Fruit fly (Drosophila melanogaster) whole organism, embryonic: ENCODE measurements around the gene CG16798.

ENCODE experiments used
- Ada2b ChIP-seq: fragments of 200-800 bp; sonication (Bioruptor generic); IDR thresholded peaks from 2 replicates; pipeline ENCODE4 v1.3.6; 2022; ENCODE audit warnings: missing biosample characterization, missing genetic modification characterization
- B-H1 ChIP-seq: fragments of 200-800 bp; sonication (Bioruptor generic); IDR thresholded peaks from 3 replicates; pipeline ENCODE4 v1.3.6; 2022; ENCODE audit warnings: missing biosample characterization, missing genetic modification characterization
- CG10959 ChIP-seq: fragments of 200-800 bp; sonication (Bioruptor generic); IDR thresholded peaks from 2 replicates; pipeline ENCODE4 v1.3.6; 2022; ENCODE audit warnings: missing biosample characterization, missing genetic modification characterization
- CG11723 ChIP-seq: fragments of 200-800 bp; sonication (Bioruptor generic); optimal IDR thresholded peaks from 2 replicates; lab custom pipeline; 2017; ENCODE audit warnings: missing biosample characterization, mild to moderate bottlenecking, missing genetic modification characterization
- CG13287 ChIP-seq: fragments of 200-800 bp; sonication (Bioruptor generic); IDR thresholded peaks from 2 replicates; pipeline ENCODE4 v1.3.6; 2022; ENCODE audit warnings: missing biosample characterization, missing genetic modification characterization; ENCODE audit not compliant: partially characterized antibody
- CG1529 ChIP-seq: fragments of 200-800 bp; sonication (Bioruptor generic); optimal IDR thresholded peaks from 3 replicates; lab custom pipeline; 2018; ENCODE audit warnings: missing biosample characterization, missing genetic modification characterization
- CG17385 ChIP-seq: fragments of 200-800 bp; sonication (Bioruptor generic); optimal IDR thresholded peaks from 3 replicates; lab custom pipeline; 2018; ENCODE audit warnings: missing biosample characterization, mild to moderate bottlenecking, missing genetic modification characterization
- CG17612 ChIP-seq: fragments of 200-800 bp; sonication (Bioruptor generic); IDR thresholded peaks from 2 replicates; pipeline ENCODE4 v1.3.6; 2022; ENCODE audit warnings: missing biosample characterization, missing genetic modification characterization
- CG18011 ChIP-seq: fragments of 200-800 bp; sonication (Bioruptor generic); optimal IDR thresholded peaks from 2 replicates; lab custom pipeline; 2017; ENCODE audit warnings: missing biosample characterization, missing genetic modification characterization, mild to moderate bottlenecking, moderate library complexity, missing genotype
- CG2199 ChIP-seq: fragments of 200-800 bp; sonication (Bioruptor generic); IDR thresholded peaks from 3 replicates; pipeline ENCODE4 v1.3.6; 2022; ENCODE audit warnings: missing biosample characterization, missing genetic modification characterization
- CG31388 ChIP-seq: fragments of 200-800 bp; sonication (Bioruptor generic); optimal IDR thresholded peaks from 2 replicates; lab custom pipeline; 2016; ENCODE audit warnings: missing biosample characterization, missing genetic modification characterization
- CG32532 ChIP-seq: fragments of 200-800 bp; sonication (Bioruptor generic); IDR thresholded peaks from 2 replicates; pipeline ENCODE4 v1.3.6; 2022; ENCODE audit warnings: missing biosample characterization, missing genetic modification characterization
- CG33557 ChIP-seq: fragments of 200-800 bp; sonication (Bioruptor generic); optimal IDR thresholded peaks from 2 replicates; lab custom pipeline; 2019; ENCODE audit warnings: missing biosample characterization, mild to moderate bottlenecking, missing genetic modification characterization, moderate library complexity
- CG3407 ChIP-seq: fragments of 200-800 bp; sonication (Bioruptor generic); optimal IDR thresholded peaks from 2 replicates; lab custom pipeline; 2018; ENCODE audit warnings: missing biosample characterization, mild to moderate bottlenecking, missing genetic modification characterization
- CG34224 ChIP-seq: fragments of 200-800 bp; sonication (Bioruptor generic); IDR thresholded peaks from 3 replicates; pipeline ENCODE4 v1.3.6; 2022; ENCODE audit warnings: missing biosample characterization, missing genetic modification characterization; ENCODE audit not compliant: partially characterized antibody
- CG3995 ChIP-seq: fragments of 200-800 bp; sonication (Bioruptor generic); optimal IDR thresholded peaks from 3 replicates; lab custom pipeline; 2016; ENCODE audit warnings: missing biosample characterization, missing genetic modification characterization
- CG43689 ChIP-seq: fragments of 200-800 bp; sonication (Bioruptor generic); IDR thresholded peaks from 2 replicates; pipeline ENCODE4 v1.3.6; 2022; ENCODE audit warnings: missing biosample characterization, missing genetic modification characterization
- CG5245 ChIP-seq: fragments of 200-800 bp; sonication (Bioruptor generic); optimal IDR thresholded peaks from 3 replicates; lab custom pipeline; 2016; ENCODE audit warnings: missing biosample characterization, missing genetic modification characterization
- CG5953 ChIP-seq: fragments of 200-800 bp; sonication (Bioruptor generic); IDR thresholded peaks from 2 replicates; pipeline ENCODE4 v1.3.6; 2022; ENCODE audit warnings: missing biosample characterization, missing genetic modification characterization
- CG9215 ChIP-seq: fragments of 200-800 bp; sonication (Bioruptor generic); IDR thresholded peaks from 2 replicates; pipeline ENCODE4 v1.3.6; 2022; ENCODE audit warnings: missing biosample characterization, missing genetic modification characterization
- CG9727 ChIP-seq: fragments of 200-800 bp; sonication (Bioruptor generic); optimal IDR thresholded peaks from 3 replicates; lab custom pipeline; 2017; ENCODE audit warnings: missing biosample characterization, mild to moderate bottlenecking, missing genetic modification characterization
- D ChIP-seq, 2 experiments: fragments of 200-800 bp in 1 of 2; fragments of >200 bp in 1 of 2; sonication (Bioruptor generic) in 1 of 2; optimal IDR thresholded peaks; 2 replicates in 1 of 2; 3 replicates in 1 of 2; lab custom pipeline; 2017; ENCODE audit warnings: mild to moderate bottlenecking in 1 of 2, missing biosample characterization in 1 of 2, missing genetic modification characterization in 1 of 2, missing genetic modification reagents in 1 of 2
- D19A ChIP-seq: fragments of 200-800 bp; optimal IDR thresholded peaks from 3 replicates; lab custom pipeline; 2019; ENCODE audit warnings: missing biosample characterization, mild to moderate bottlenecking, missing genetic modification characterization, moderate library complexity
- ERR ChIP-seq: fragments of 200-800 bp; sonication (Bioruptor generic); optimal IDR thresholded peaks from 2 replicates; lab custom pipeline; 2016; ENCODE audit warnings: missing biosample characterization, missing genetic modification characterization
- Gsc ChIP-seq: fragments of 200-800 bp; sonication (Bioruptor generic); IDR thresholded peaks from 2 replicates; pipeline ENCODE4 v1.3.6; 2022; ENCODE audit warnings: missing biosample characterization, missing genetic modification characterization
- HLHmδ ChIP-seq: fragments of 200-800 bp; sonication (Bioruptor generic); optimal IDR thresholded peaks from 2 replicates; lab custom pipeline; 2018; ENCODE audit warnings: missing biosample characterization, mild to moderate bottlenecking, missing genetic modification characterization, moderate library complexity
- MBD-R2 ChIP-seq: fragments of 200-800 bp; sonication (Bioruptor generic); IDR thresholded peaks from 2 replicates; pipeline ENCODE4 v1.3.6; 2022; ENCODE audit warnings: missing biosample characterization, missing genetic modification characterization
- Med ChIP-seq: fragments of 200-800 bp; sonication (Bioruptor generic); peaks from one replicate; lab custom pipeline; 2016; ENCODE audit warnings: missing biosample characterization, missing genetic modification characterization, mild to moderate bottlenecking, inconsistent platforms, moderate library complexity
- Mrtf ChIP-seq: fragments of 200-800 bp; sonication (Bioruptor generic); IDR thresholded peaks from 3 replicates; pipeline ENCODE4 v1.3.6; 2022; ENCODE audit warnings: missing biosample characterization, missing genetic modification characterization
- NC2β ChIP-seq: fragments of 200-800 bp; sonication (Bioruptor generic); optimal IDR thresholded peaks from 2 replicates; lab custom pipeline; 2016; ENCODE audit warnings: missing biosample characterization, missing genetic modification characterization
- Neu2 ChIP-seq: fragments of 200-800 bp; sonication (Bioruptor generic); optimal IDR thresholded peaks from 3 replicates; lab custom pipeline; 2016; ENCODE audit warnings: missing biosample characterization, missing genetic modification characterization, borderline replicate concordance
- NfI ChIP-seq: fragments of 200-800 bp; sonication (Bioruptor generic); optimal IDR thresholded peaks from 3 replicates; lab custom pipeline; 2018; ENCODE audit warnings: missing biosample characterization, mild to moderate bottlenecking, missing genetic modification characterization, moderate library complexity
- Oaz ChIP-seq: fragments of 200-800 bp; sonication (Bioruptor generic); IDR thresholded peaks from 2 replicates; pipeline ENCODE4 v1.3.6; 2022; ENCODE audit warnings: missing biosample characterization, missing genetic modification characterization
- Rx ChIP-seq: fragments of 200-800 bp; sonication (Bioruptor generic); IDR thresholded peaks from 2 replicates; pipeline ENCODE4 v1.3.6; 2022; ENCODE audit warnings: missing biosample characterization, missing genetic modification characterization
- bbx ChIP-seq: fragments of 200-800 bp; sonication (Bioruptor generic); IDR thresholded peaks from 2 replicates; pipeline ENCODE4 v1.3.6; 2022; ENCODE audit warnings: missing biosample characterization, missing genetic modification characterization; ENCODE audit not compliant: partially characterized antibody
- bigmax ChIP-seq: fragments of 200-800 bp; sonication (Bioruptor generic); optimal IDR thresholded peaks from 2 replicates; lab custom pipeline; 2018; ENCODE audit warnings: missing biosample characterization, mild to moderate bottlenecking, missing genetic modification characterization
- cwo ChIP-seq: fragments of 200-800 bp; sonication (Bioruptor generic); optimal IDR thresholded peaks from 3 replicates; lab custom pipeline; 2017; ENCODE audit warnings: missing biosample characterization, missing genetic modification characterization, mild to moderate bottlenecking, moderate library complexity, missing genetic modification reagents
- danr ChIP-seq: fragments of 200-800 bp; sonication (Bioruptor generic); IDR thresholded peaks from 2 replicates; pipeline ENCODE4 v1.3.6; 2022; ENCODE audit warnings: missing biosample characterization, missing genetic modification characterization
- dysf ChIP-seq: fragments of 200-800 bp; sonication (Bioruptor generic); IDR thresholded peaks from 3 replicates; pipeline ENCODE4 v1.3.6; 2022; ENCODE audit warnings: missing biosample characterization, missing genetic modification characterization
- esg ChIP-seq: fragments of 200-800 bp; sonication (Bioruptor generic); conservative IDR thresholded peaks from 2 replicates; pipeline ENCODE4 v1.3.6; 2022; ENCODE audit warnings: missing biosample characterization, missing genetic modification characterization
- eve ChIP-seq, 2 experiments: fragments of >200 bp; optimal IDR thresholded peaks; 2 replicates each; lab custom pipeline; 2017; ENCODE audit warnings: missing biosample characterization in 2 of 2, missing genetic modification characterization in 2 of 2
- lola ChIP-seq, 3 experiments: fragments of >200 bp in 2 of 3; fragments of 200-800 bp in 1 of 3; sonication (Bioruptor generic) in 1 of 3; optimal IDR thresholded peaks; 2 replicates each; lab custom pipeline; 2017 to 2019; ENCODE audit warnings: missing biosample characterization in 3 of 3, missing genetic modification characterization in 3 of 3, mild to moderate bottlenecking in 1 of 3, moderate library complexity in 1 of 3
- pros ChIP-seq: fragments of 200-800 bp; sonication (Bioruptor generic); optimal IDR thresholded peaks from 3 replicates; lab custom pipeline; 2019; ENCODE audit warnings: missing biosample characterization, mild to moderate bottlenecking, missing genetic modification characterization, moderate library complexity
- slou ChIP-seq: fragments of 200-800 bp; sonication (Bioruptor generic); optimal IDR thresholded peaks from 3 replicates; lab custom pipeline; 2016; ENCODE audit warnings: missing biosample characterization, missing genetic modification characterization
- sr ChIP-seq: fragments of 200-800 bp; sonication (Bioruptor generic); IDR thresholded peaks from 3 replicates; pipeline ENCODE4 v1.3.6; 2022; ENCODE audit warnings: missing biosample characterization, missing genetic modification characterization
- tup ChIP-seq: fragments of 200-800 bp; sonication (Bioruptor generic); optimal IDR thresholded peaks from 2 replicates; lab custom pipeline; 2016; ENCODE audit warnings: missing biosample characterization, mild to moderate bottlenecking, missing genetic modification characterization, moderate library complexity
- unpg ChIP-seq: fragments of 200-800 bp; sonication (Bioruptor generic); optimal IDR thresholded peaks from 3 replicates; lab custom pipeline; 2018; ENCODE audit warnings: missing biosample characterization, mild to moderate bottlenecking, missing genetic modification characterization, moderate library complexity
- wor ChIP-seq: fragments of 200-800 bp; sonication (Bioruptor generic); IDR thresholded peaks from 2 replicates; pipeline ENCODE4 v1.3.6; 2022; ENCODE audit warnings: missing biosample characterization, missing genetic modification characterization
- z ChIP-seq: fragments of 200-800 bp; sonication (Bioruptor generic); IDR thresholded peaks from 3 replicates; pipeline ENCODE4 v1.3.6; 2022; ENCODE audit warnings: missing biosample characterization, missing genetic modification characterization

CG16798 gene

dm6 chr2L:20349671-20350539 lies 32.3 kb downstream of the CG16798 start, which contains the start of the genes La and RtGEF (continued):
- TF ChIP-seq HLHmδ (GFP tag; lab: Kevin White, UChicago) = no peak
- no peak for TF ChIP-seq dysf (GFP tag; lab: Robert Waterston, UW)
- no peak for TF ChIP-seq unpg (GFP tag; lab: Kevin White, UChicago)
- no peak for TF ChIP-seq CG18011 (GFP tag; lab: Kevin White, UChicago)
- TF ChIP-seq CG31388 (GFP tag; lab: Kevin White, UChicago) = peak; percentile 24
- TF ChIP-seq CG17612 (GFP tag; lab: Robert Waterston, UW) = no peak
- peak; percentile 17 for TF ChIP-seq CG17385
- no peak for TF ChIP-seq Gsc (GFP tag; lab: Robert Waterston, UW)
- TF ChIP-seq Ada2b (GFP tag; lab: Robert Waterston, UW) = peak; percentile 15; the same call in 1 of the 2 replicates
- peak; percentile 75 for TF ChIP-seq cwo (GFP tag; lab: Kevin White, UChicago)
- no peak for TF ChIP-seq CG10959 (GFP tag; lab: Robert Waterston, UW)
- TF ChIP-seq CG1529 (GFP tag; lab: Kevin White, UChicago) = no peak
- TF ChIP-seq bigmax (GFP tag; lab: Kevin White, UChicago) = no peak
- peak; percentile 46 for TF ChIP-seq slou (GFP tag; lab: Kevin White, UChicago)
- peak; percentile 98 for TF ChIP-seq CG3995 (GFP tag; lab: Kevin White, UChicago)
- no peak for TF ChIP-seq eve (GFP tag; optimal IDR thresholded peaks at IDR 0.05; lab: Kevin White, UChicago)
- TF ChIP-seq pros = no peak
- no peak for TF ChIP-seq CG5953
- TF ChIP-seq Oaz (GFP tag; lab: Robert Waterston, UW) = no peak
- TF ChIP-seq CG3407 (GFP tag; lab: Kevin White, UChicago) = no peak
- no peak for TF ChIP-seq D19A (tag; lab: Kevin White, UChicago)
- TF ChIP-seq wor = no peak
- peak; percentile 95 for TF ChIP-seq bbx (GFP tag; lab: Robert Waterston, UW)
- TF ChIP-seq NC2β (GFP tag; lab: Kevin White, UChicago) = no peak
- no peak for TF ChIP-seq B-H1
- TF ChIP-seq D (optimal IDR thresholded peaks at IDR 0.05; lab: Kevin White, UChicago) = no peak
- TF ChIP-seq D (GFP tag; optimal IDR thresholded peaks at IDR 0.05; lab: Kevin White, UChicago) = no peak
- TF ChIP-seq CG43689 (GFP tag; lab: Robert Waterston, UW) = no peak
- TF ChIP-seq MBD-R2 (GFP tag; lab: Robert Waterston, UW) = peak; percentile 53
- TF ChIP-seq esg = no peak
- peak in 1 of 3 experiments; percentile 60 for TF ChIP-seq lola (GFP tag; optimal IDR thresholded peaks at IDR 0.05; lab: Kevin White, UChicago)
- TF ChIP-seq CG34224 (GFP tag; lab: Robert Waterston, UW) = peak; percentile 88
- no peak for TF ChIP-seq tup (GFP tag; lab: Kevin White, UChicago)
- peak; percentile 74; the same call in 2 of the 3 replicates for TF ChIP-seq CG2199 (GFP tag; lab: Robert Waterston, UW)
- TF ChIP-seq CG32532 (GFP tag; lab: Robert Waterston, UW) = peak; percentile 64
- TF ChIP-seq CG33557 (GFP tag; lab: Kevin White, UChicago) = no peak
- peak; percentile 60 for TF ChIP-seq CG9727 (GFP tag; lab: Kevin White, UChicago)
- no peak for TF ChIP-seq z
- TF ChIP-seq NfI = peak; percentile 52
- TF ChIP-seq sr (GFP tag; lab: Robert Waterston, UW) = no peak
- TF ChIP-seq Rx (GFP tag; lab: Robert Waterston, UW) = no peak
- peak; percentile 90 for TF ChIP-seq Med (GFP tag; lab: Kevin White, UChicago)
- TF ChIP-seq CG9215 (GFP tag; lab: Robert Waterston, UW) = 0 out of 2 replicates have a peak, but pooled peaks have one; percentile 45
- peak; percentile 16 for TF ChIP-seq CG11723 (GFP tag; lab: Kevin White, UChicago)
- no peak for TF ChIP-seq danr (GFP tag; lab: Robert Waterston, UW)
- no peak for TF ChIP-seq Mrtf (GFP tag; lab: Robert Waterston, UW)
- TF ChIP-seq CG13287 (GFP tag; lab: Robert Waterston, UW) = peak; percentile 87
- TF ChIP-seq Neu2 (GFP tag; lab: Kevin White, UChicago) = no peak
- TF ChIP-seq ERR (GFP tag; lab: Kevin White, UChicago) = peak; percentile 2
- TF ChIP-seq CG5245 (GFP tag; lab: Kevin White, UChicago) = no peak
